Fruit fly (Drosophila melanogaster) whole organism: ENCODE measurements around the gene Grp170.

Experiments
- CG8478 ChIP-seq: fragments of >200 bp; optimal IDR thresholded peaks from 2 replicates; lab custom pipeline; 2018; ENCODE audit warnings: inconsistent platforms
- Dll ChIP-seq: fragments of >200 bp; optimal IDR thresholded peaks from 2 replicates; lab custom pipeline; 2017
- EcR ChIP-seq, 2 experiments: fragments of >200 bp; optimal IDR thresholded peaks; 2 replicates each; lab custom pipeline; 2017; ENCODE audit warnings: missing biosample characterization in 2 of 2, missing genetic modification characterization in 2 of 2, missing genetic modification reagents in 2 of 2
- pan ChIP-seq: fragments of >200 bp; optimal IDR thresholded peaks from 2 replicates; lab custom pipeline; 2017
- psq ChIP-seq: fragments of >200 bp; optimal IDR thresholded peaks from 2 replicates; lab custom pipeline; 2017
- usp ChIP-seq: fragments of >200 bp; optimal IDR thresholded peaks from 2 replicates; lab custom pipeline; 2017; ENCODE audit warnings: missing biosample characterization, missing genetic modification characterization, mixed read lengths

The Grp170 gene

dm6 chrX:2278782-2279304, 4.0 kb upstream of the Grp170 start:
- no peak for TF ChIP-seq psq (lab: Kevin White, UChicago)
- no peak for TF ChIP-seq CG8478 (lab: Kevin White, UChicago)
- no peak for TF ChIP-seq EcR (GFP tag; optimal IDR thresholded peaks at IDR 0.05; lab: Kevin White, UChicago)
- TF ChIP-seq pan (lab: Kevin White, UChicago) = no peak
- no peak for TF ChIP-seq usp (GFP tag; lab: Kevin White, UChicago)
- TF ChIP-seq Dll = no peak

- TF ChIP-seq psq (lab: Kevin White, UChicago) (no peak), EcR (GFP tag; optimal IDR thresholded peaks at IDR 0.05; lab: Kevin White, UChicago) (no peak), CG8478 (lab: Kevin White, UChicago) (no peak)
These were observed 493 bp upstream of the Grp170 start, which contains the start of gene Vml for dm6 chrX:2275249-2275872. Gene Vml, plus strand, starts transcription at chrX:2275822.

DNA sequence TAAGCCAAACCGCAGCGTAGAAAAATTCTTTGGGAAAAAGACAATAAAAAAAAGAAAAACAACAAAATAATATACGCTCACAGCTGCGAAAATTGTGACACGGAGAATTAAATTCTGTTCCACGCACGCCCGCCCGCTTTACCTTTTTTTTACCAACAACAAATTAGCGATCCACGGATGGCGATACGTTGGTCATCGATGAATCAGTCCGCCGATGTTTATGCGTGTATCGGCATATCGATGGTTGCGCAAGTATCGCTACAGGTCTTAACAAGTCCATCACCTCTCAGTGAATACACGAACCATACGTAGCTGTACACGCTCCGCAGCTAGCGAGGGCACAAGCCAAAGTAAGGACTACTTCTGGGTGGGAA, 4.3 kb downstream of the Grp170 start, which contains the start of gene CG2924:
TSS of gene CG2924 (minus strand) at position 205 of the 374 bp plus-strand sequence.
- TF ChIP-seq EcR (GFP tag; optimal IDR thresholded peaks at IDR 0.05; lab: Kevin White, UChicago) (no peak), CG8478 (lab: Kevin White, UChicago) (no peak), pan (lab: Kevin White, UChicago) (no peak), Dll (no peak), psq (lab: Kevin White, UChicago) (no peak), usp (GFP tag; lab: Kevin White, UChicago) (no peak)

DNA sequence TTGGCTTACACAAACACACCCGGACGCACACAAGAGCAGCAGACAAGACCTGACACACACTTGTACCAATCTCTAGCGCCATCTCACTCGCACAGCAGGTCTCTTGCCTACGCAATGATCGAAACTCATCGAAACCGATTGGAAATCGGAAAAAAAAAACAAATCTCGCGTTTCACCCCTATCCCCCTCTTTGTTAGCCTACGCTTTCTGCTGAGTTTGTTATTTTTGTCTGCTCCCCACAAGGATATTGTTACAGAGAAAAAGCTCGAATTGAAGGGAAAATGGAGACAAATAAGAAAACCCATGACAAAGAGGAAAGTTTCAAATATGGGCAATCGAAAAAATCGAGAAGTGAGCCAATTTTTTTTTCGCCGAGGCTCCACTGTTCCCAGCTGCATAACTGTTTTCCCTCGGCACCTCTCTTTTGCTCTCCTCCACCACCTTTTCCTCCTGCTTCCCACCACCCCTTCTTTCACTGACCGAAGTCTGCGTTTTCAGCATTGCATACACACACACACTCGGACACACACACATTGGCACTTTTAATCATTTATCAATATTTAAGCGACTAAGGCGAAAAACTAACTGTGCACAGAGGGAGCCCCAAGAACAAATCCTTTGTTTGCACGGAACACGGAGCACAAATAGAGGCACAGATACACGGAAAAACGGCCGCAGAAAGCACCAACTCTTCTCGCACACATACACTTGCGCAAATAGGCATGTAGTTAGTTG, 4.9 kb downstream of the Grp170 start:
- TF ChIP-seq pan (lab: Kevin White, UChicago) = no peak
- no peak for TF ChIP-seq EcR (GFP tag; optimal IDR thresholded peaks at IDR 0.05; lab: Kevin White, UChicago)
- no peak for TF ChIP-seq Dll
- no peak for TF ChIP-seq CG8478 (lab: Kevin White, UChicago)
- no peak for TF ChIP-seq psq (lab: Kevin White, UChicago)
- no peak for TF ChIP-seq usp (GFP tag; lab: Kevin White, UChicago)

dm6 chrX:2262511-2262910, 12.4 kb downstream of the Grp170 start, which contains the start of the genes temp and CG3071:
Gene temp, minus strand, starts transcription at chrX:2262515.
Gene CG3071, plus strand, starts transcription at chrX:2262837.
- TF ChIP-seq CG8478 (lab: Kevin White, UChicago) (no peak), Dll (no peak), EcR (GFP tag; optimal IDR thresholded peaks at IDR 0.05; lab: Kevin White, UChicago) (no peak), psq (lab: Kevin White, UChicago) (no peak), usp (GFP tag; lab: Kevin White, UChicago) (no peak), pan (lab: Kevin White, UChicago) (no peak)

- TF ChIP-seq psq (lab: Kevin White, UChicago) (no peak), EcR (GFP tag; optimal IDR thresholded peaks at IDR 0.05; lab: Kevin White, UChicago) (no peak), pan (lab: Kevin White, UChicago) (no peak), usp (GFP tag; lab: Kevin White, UChicago) (no peak), Dll (no peak), CG8478 (lab: Kevin White, UChicago) (no peak)
These were observed 15.1 kb downstream of the Grp170 start, which contains the start of gene CG3078 for dm6 chrX:2259763-2260162. Gene CG3078, minus strand, starts transcription at chrX:2259863.

DNA sequence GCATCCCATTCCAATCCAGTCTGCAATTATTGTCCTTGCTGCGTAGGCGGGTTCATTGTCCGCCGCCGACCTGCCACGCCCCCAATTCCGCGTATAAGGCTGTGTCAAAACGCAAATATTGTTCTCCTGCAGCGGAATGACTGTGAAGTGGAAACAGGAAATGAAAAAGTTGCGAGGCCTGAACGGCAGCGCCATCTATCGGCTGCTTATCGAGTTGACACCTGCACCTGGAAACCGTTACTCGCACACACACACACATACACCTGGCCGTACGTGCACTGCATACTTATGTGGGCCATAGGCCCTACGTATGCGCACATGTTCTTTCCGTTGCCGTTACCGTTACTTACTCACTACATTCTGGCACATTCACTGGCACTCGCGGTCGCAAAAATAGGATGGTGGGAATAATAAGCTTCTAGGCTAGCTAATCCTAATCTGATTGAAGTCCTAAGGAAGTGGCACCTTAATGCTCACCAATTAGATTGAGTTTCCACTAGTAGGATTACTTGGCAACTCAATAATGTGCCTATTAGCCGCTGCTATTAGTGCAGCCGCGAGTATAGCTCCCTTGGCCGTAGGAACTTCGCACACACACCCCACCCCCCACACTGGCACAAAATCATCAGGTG, 16.1 kb downstream of the Grp170 start:
- TF ChIP-seq pan (lab: Kevin White, UChicago) (no peak), usp (GFP tag; lab: Kevin White, UChicago) (no peak), CG8478 (lab: Kevin White, UChicago) (no peak), psq (lab: Kevin White, UChicago) (no peak), EcR (GFP tag; optimal IDR thresholded peaks at IDR 0.05; lab: Kevin White, UChicago) (no peak), Dll (no peak)

- TF ChIP-seq usp (GFP tag; lab: Kevin White, UChicago) (no peak), Dll (no peak), CG8478 (lab: Kevin White, UChicago) (no peak), psq (lab: Kevin White, UChicago) (no peak), EcR (GFP tag; optimal IDR thresholded peaks at IDR 0.05; lab: Kevin White, UChicago) (no peak), pan (lab: Kevin White, UChicago) (no peak)
These were observed 19.8 kb downstream of the Grp170 start for dm6 chrX:2255035-2255434.

DNA sequence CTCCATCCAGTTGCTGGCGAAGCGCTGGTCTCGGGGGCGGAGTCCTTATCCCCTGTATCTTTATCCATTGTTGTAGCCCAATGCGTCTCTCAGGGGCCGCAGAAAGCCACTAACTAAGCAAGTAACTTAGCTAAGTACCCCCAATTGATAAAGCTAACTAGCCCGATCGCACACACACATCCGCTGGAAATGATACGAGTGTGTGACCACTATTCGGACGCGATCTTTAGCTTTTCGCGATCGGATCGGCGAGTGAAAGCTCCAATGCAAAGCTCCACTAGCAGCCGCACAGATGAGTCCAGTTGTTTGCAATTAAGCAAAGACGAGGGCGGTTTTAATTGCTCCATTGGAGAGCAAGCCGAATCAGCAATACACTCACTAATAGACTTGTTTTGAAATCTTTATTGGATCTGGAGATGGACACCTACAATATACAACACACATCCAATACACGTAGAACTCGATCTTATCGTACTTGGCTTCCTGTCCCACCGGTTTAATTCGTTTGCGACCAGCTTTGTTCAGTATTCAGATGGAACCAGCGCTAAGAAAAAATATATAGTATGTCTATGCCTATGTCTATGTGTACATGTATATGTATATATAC, 20.7 kb downstream of the Grp170 start, which contains the start of gene CG3091:
TSS of gene CG3091 (minus strand) at position 178 of the 607 bp plus-strand sequence.
- TF ChIP-seq psq (lab: Kevin White, UChicago) (no peak), Dll (no peak), EcR (GFP tag; optimal IDR thresholded peaks at IDR 0.05; lab: Kevin White, UChicago) (no peak), pan (lab: Kevin White, UChicago) (no peak), usp (GFP tag; lab: Kevin White, UChicago) (no peak), CG8478 (lab: Kevin White, UChicago) (no peak)

dm6 chrX:2251688-2252087, 23.2 kb downstream of the Grp170 start, which contains the start of gene CG3191:
Gene CG3191, minus strand, starts transcription at chrX:2251993.
- TF ChIP-seq EcR (GFP tag; optimal IDR thresholded peaks at IDR 0.05; lab: Kevin White, UChicago) = no peak
- TF ChIP-seq pan (lab: Kevin White, UChicago) = no peak
- no peak for TF ChIP-seq psq (lab: Kevin White, UChicago)
- no peak for TF ChIP-seq CG8478 (lab: Kevin White, UChicago)
- no peak for TF ChIP-seq Dll
- TF ChIP-seq usp (GFP tag; lab: Kevin White, UChicago) = no peak
